Fruit fly (Drosophila melanogaster) whole organism, pupa: Measurements from ENCODE around the gene CG15747.

Experiments used
- CG17806 ChIP-seq: fragments of 200-800 bp; sonication (Bioruptor generic); optimal IDR thresholded peaks from 2 replicates; lab custom pipeline; 2018; ENCODE audit warnings: missing biosample characterization, mild to moderate bottlenecking, missing genetic modification characterization, moderate library complexity
- CG8159 ChIP-seq: fragments of 200-800 bp; sonication (Bioruptor generic); optimal IDR thresholded peaks from 3 replicates; lab custom pipeline; 2018; ENCODE audit warnings: missing biosample characterization, mild to moderate bottlenecking, missing genetic modification characterization, moderate library complexity
- CG8301 ChIP-seq: fragments of 200-800 bp; sonication (Bioruptor generic); optimal IDR thresholded peaks from 2 replicates; lab custom pipeline; 2018; ENCODE audit warnings: missing biosample characterization, mild to moderate bottlenecking, missing genetic modification characterization
- CG9948 ChIP-seq: fragments of 200-800 bp; sonication (Bioruptor generic); optimal IDR thresholded peaks from 2 replicates; lab custom pipeline; 2018; ENCODE audit warnings: missing biosample characterization, mild to moderate bottlenecking, missing genetic modification characterization, moderate library complexity
- Pif1A ChIP-seq: fragments of 200-800 bp; sonication (Bioruptor generic); optimal IDR thresholded peaks from 3 replicates; lab custom pipeline; 2016; ENCODE audit warnings: missing biosample characterization, missing genetic modification characterization
- gl ChIP-seq: fragments of 200-800 bp; sonication (Bioruptor generic); optimal IDR thresholded peaks from 2 replicates; lab custom pipeline; 2018; ENCODE audit warnings: missing biosample characterization, mild to moderate bottlenecking, missing genetic modification characterization
- rn ChIP-seq: fragments of 200-800 bp; sonication (Bioruptor generic); IDR thresholded peaks from 2 replicates; pipeline ENCODE4 v1.3.6; 2022; ENCODE audit warnings: missing biosample characterization, missing genetic modification characterization

- peak; percentile 84 for TF ChIP-seq CG17806
- peak; percentile 84 for TF ChIP-seq CG8301 (tag; lab: Kevin White, UChicago)
- peak; percentile 67 for TF ChIP-seq Pif1A
- peak; percentile 89 for TF ChIP-seq CG8159
- TF ChIP-seq gl (tag; lab: Kevin White, UChicago) = peak; percentile 54
- TF ChIP-seq rn (GFP tag; lab: Robert Waterston, UW) = peak; percentile 47; the same call in 1 of the 2 replicates
- TF ChIP-seq CG9948 (tag; lab: Kevin White, UChicago) = peak; percentile 85
Observed at dm6 chrX:13373239-13374153, 35.4 kb downstream of the CG15747 start.
